Fruit fly (Drosophila melanogaster) whole organism, embryonic: ENCODE data around the gene VGlut.

Experiments used
- CG1024 ChIP-seq: fragments of 200-800 bp; sonication (Bioruptor generic); IDR thresholded peaks from 2 replicates; pipeline ENCODE4 v1.3.6; 2022; ENCODE audit warnings: missing biosample characterization, missing genetic modification characterization
- CG10431 ChIP-seq: fragments of 200-800 bp; sonication (Bioruptor generic); optimal IDR thresholded peaks from 3 replicates; lab custom pipeline; 2018; ENCODE audit warnings: missing biosample characterization, mild to moderate bottlenecking, missing genetic modification characterization
- CG10654 ChIP-seq: fragments of 200-800 bp; sonication (Bioruptor generic); optimal IDR thresholded peaks from 2 replicates; lab custom pipeline; 2016; ENCODE audit warnings: missing biosample characterization, missing genetic modification characterization
- CG10959 ChIP-seq: fragments of 200-800 bp; sonication (Bioruptor generic); IDR thresholded peaks from 2 replicates; pipeline ENCODE4 v1.3.6; 2022; ENCODE audit warnings: missing biosample characterization, missing genetic modification characterization
- CG12155 ChIP-seq: fragments of 200-800 bp; sonication (Bioruptor generic); optimal IDR thresholded peaks from 3 replicates; lab custom pipeline; 2016; ENCODE audit warnings: missing biosample characterization, missing genetic modification characterization
- CG1233 ChIP-seq: fragments of 200-800 bp; sonication (Bioruptor generic); optimal IDR thresholded peaks from 4 replicates; lab custom pipeline; 2018; ENCODE audit warnings: missing biosample characterization, mild to moderate bottlenecking, missing genetic modification characterization
- CG13123 ChIP-seq: fragments of 200-800 bp; sonication (Bioruptor generic); optimal IDR thresholded peaks from 2 replicates; lab custom pipeline; 2016; ENCODE audit warnings: missing biosample characterization, missing genetic modification characterization
- CG14710 ChIP-seq: fragments of 200-800 bp; sonication (Bioruptor generic); optimal IDR thresholded peaks from 3 replicates; lab custom pipeline; 2019; ENCODE audit warnings: missing biosample characterization, mild to moderate bottlenecking, missing genetic modification characterization, moderate library complexity
- CG15011 ChIP-seq: fragments of 200-800 bp; sonication (Bioruptor generic); optimal IDR thresholded peaks from 3 replicates; lab custom pipeline; 2018; ENCODE audit warnings: missing biosample characterization, mild to moderate bottlenecking, missing genetic modification characterization
- CG15479 ChIP-seq: fragments of 200-800 bp; sonication (Bioruptor generic); optimal IDR thresholded peaks from 3 replicates; lab custom pipeline; 2019; ENCODE audit warnings: missing biosample characterization, mild to moderate bottlenecking, missing genetic modification characterization, moderate library complexity
- CG16815 ChIP-seq: fragments of 200-800 bp; sonication (Bioruptor generic); optimal IDR thresholded peaks from 3 replicates; lab custom pipeline; 2017; ENCODE audit warnings: missing biosample characterization, mild to moderate bottlenecking, missing genetic modification characterization
- CG17328 ChIP-seq: fragments of 200-800 bp; sonication (Bioruptor generic); IDR thresholded peaks from 2 replicates; pipeline ENCODE4 v1.3.6; 2022; ENCODE audit warnings: missing biosample characterization, missing genetic modification characterization
- CG18599 ChIP-seq: fragments of 200-800 bp; sonication (Bioruptor generic); optimal IDR thresholded peaks from 3 replicates; lab custom pipeline; 2017; ENCODE audit warnings: missing biosample characterization, missing genetic modification characterization, mild to moderate bottlenecking, moderate library complexity, missing genetic modification reagents
- CG31224 ChIP-seq: fragments of 200-800 bp; sonication (Bioruptor generic); IDR thresholded peaks from 2 replicates; pipeline ENCODE4 v1.3.6; 2022; ENCODE audit warnings: missing biosample characterization, missing genetic modification characterization
- CG34224 ChIP-seq: fragments of 200-800 bp; sonication (Bioruptor generic); IDR thresholded peaks from 3 replicates; pipeline ENCODE4 v1.3.6; 2022; ENCODE audit warnings: missing biosample characterization, missing genetic modification characterization; ENCODE audit not compliant: partially characterized antibody
- CG5245 ChIP-seq: fragments of 200-800 bp; sonication (Bioruptor generic); optimal IDR thresholded peaks from 3 replicates; lab custom pipeline; 2016; ENCODE audit warnings: missing biosample characterization, missing genetic modification characterization
- CG6175 ChIP-seq: fragments of 200-800 bp; sonication (Bioruptor generic); IDR thresholded peaks from 3 replicates; pipeline ENCODE4 v1.3.6; 2022; ENCODE audit warnings: missing biosample characterization, missing genetic modification characterization
- CG6765 ChIP-seq: fragments of 200-800 bp; sonication (Bioruptor generic); optimal IDR thresholded peaks from 3 replicates; lab custom pipeline; 2017; ENCODE audit warnings: missing biosample characterization, mild to moderate bottlenecking, missing genetic modification characterization
- Camta ChIP-seq: fragments of 200-800 bp; sonication (Bioruptor generic); optimal IDR thresholded peaks from 2 replicates; lab custom pipeline; 2016; ENCODE audit warnings: missing biosample characterization, missing genetic modification characterization
- D ChIP-seq, 2 experiments: fragments of 200-800 bp in 1 of 2; fragments of >200 bp in 1 of 2; sonication (Bioruptor generic) in 1 of 2; optimal IDR thresholded peaks; 2 replicates in 1 of 2; 3 replicates in 1 of 2; lab custom pipeline; 2017; ENCODE audit warnings: mild to moderate bottlenecking in 1 of 2, missing biosample characterization in 1 of 2, missing genetic modification characterization in 1 of 2, missing genetic modification reagents in 1 of 2
- D19A ChIP-seq: fragments of 200-800 bp; optimal IDR thresholded peaks from 3 replicates; lab custom pipeline; 2019; ENCODE audit warnings: missing biosample characterization, mild to moderate bottlenecking, missing genetic modification characterization, moderate library complexity
- HHEX ChIP-seq: fragments of 200-800 bp; sonication (Bioruptor generic); optimal IDR thresholded peaks from 3 replicates; lab custom pipeline; 2017; ENCODE audit warnings: missing biosample characterization, mild to moderate bottlenecking, missing genetic modification characterization, missing genetic modification reagents
- HLH54F ChIP-seq: fragments of 200-800 bp; sonication (Bioruptor generic); optimal IDR thresholded peaks from 3 replicates; lab custom pipeline; 2016; ENCODE audit warnings: missing biosample characterization, missing genetic modification characterization
- HmgZ ChIP-seq: fragments of 200-800 bp; sonication (Bioruptor generic); optimal IDR thresholded peaks from 2 replicates; lab custom pipeline; 2018; ENCODE audit warnings: missing biosample characterization, mild to moderate bottlenecking, missing genetic modification characterization
- Max ChIP-seq: fragments of 200-800 bp; sonication (Bioruptor generic); optimal IDR thresholded peaks from 2 replicates; lab custom pipeline; 2016; ENCODE audit warnings: missing biosample characterization, mild to moderate bottlenecking, missing genetic modification characterization
- Meics ChIP-seq: fragments of 200-800 bp; sonication (Bioruptor generic); optimal IDR thresholded peaks from 2 replicates; lab custom pipeline; 2017; ENCODE audit warnings: missing biosample characterization, mild to moderate bottlenecking, missing genetic modification characterization
- Nf-YC ChIP-seq: fragments of 200-800 bp; optimal IDR thresholded peaks from 3 replicates; lab custom pipeline; 2019; ENCODE audit warnings: missing biosample characterization, mild to moderate bottlenecking, missing genetic modification characterization, moderate library complexity
- Pdp1 ChIP-seq, 2 experiments: fragments of 200-800 bp; sonication (Bioruptor generic); optimal IDR thresholded peaks; 3 replicates each; lab custom pipeline; 2016; ENCODE audit warnings: missing biosample characterization in 2 of 2, missing genetic modification characterization in 2 of 2, mild to moderate bottlenecking in 1 of 2, moderate library complexity in 1 of 2
- Sry-δ ChIP-seq: fragments of 200-800 bp; sonication (Bioruptor generic); optimal IDR thresholded peaks from 2 replicates; lab custom pipeline; 2016; ENCODE audit warnings: missing biosample characterization, missing genetic modification characterization
- Stat92E ChIP-seq, 3 experiments: fragments of >200 bp in 2 of 3; fragments of 200-800 bp in 1 of 3; sonication (Bioruptor generic) in 1 of 3; optimal IDR thresholded peaks; 2 replicates each; lab custom pipeline; 2017 to 2019; ENCODE audit warnings: missing biosample characterization in 3 of 3, missing genetic modification characterization in 3 of 3, mild to moderate bottlenecking in 1 of 3, moderate library complexity in 1 of 3
- Usf ChIP-seq: fragments of 200-800 bp; sonication (Bioruptor generic); optimal IDR thresholded peaks from 2 replicates; lab custom pipeline; 2017; ENCODE audit warnings: missing genotype, missing biosample characterization, missing genetic modification characterization
- ab ChIP-seq: fragments of 200-800 bp; sonication (Bioruptor generic); optimal IDR thresholded peaks from 2 replicates; lab custom pipeline; 2016; ENCODE audit warnings: missing biosample characterization, missing genetic modification characterization
- aop ChIP-seq: fragments of 200-800 bp; sonication (Bioruptor generic); IDR thresholded peaks from 2 replicates; pipeline ENCODE4 v1.3.6; 2022; ENCODE audit warnings: missing biosample characterization, missing genetic modification characterization
- az2 ChIP-seq: fragments of 200-800 bp; sonication (Bioruptor generic); optimal IDR thresholded peaks from 3 replicates; lab custom pipeline; 2016; ENCODE audit warnings: missing biosample characterization, missing genetic modification characterization
- btn ChIP-seq: fragments of 200-800 bp; sonication (Bioruptor generic); optimal IDR thresholded peaks from 2 replicates; lab custom pipeline; 2016; ENCODE audit warnings: missing biosample characterization, missing genetic modification characterization
- caup ChIP-seq: fragments of 200-800 bp; sonication (Bioruptor generic); optimal IDR thresholded peaks from 3 replicates; lab custom pipeline; 2017; ENCODE audit warnings: missing biosample characterization, mild to moderate bottlenecking, missing genetic modification characterization, moderate library complexity; ENCODE audit not compliant: severe bottlenecking
- chinmo ChIP-seq: fragments of 200-800 bp; sonication (Bioruptor generic); IDR thresholded peaks from 4 replicates; pipeline ENCODE4 v1.3.6; 2022; ENCODE audit warnings: missing biosample characterization, missing genetic modification characterization; ENCODE audit not compliant: partially characterized antibody
- gcm2 ChIP-seq: fragments of 200-800 bp; sonication (Bioruptor generic); optimal IDR thresholded peaks from 2 replicates; lab custom pipeline; 2016; ENCODE audit warnings: missing biosample characterization, missing genetic modification characterization
- grn ChIP-seq: fragments of 200-800 bp; sonication (Bioruptor generic); optimal IDR thresholded peaks from 3 replicates; lab custom pipeline; 2017; ENCODE audit warnings: missing biosample characterization, missing genetic modification characterization
- hth ChIP-seq: fragments of >200 bp; optimal IDR thresholded peaks from 2 replicates; lab custom pipeline; 2017; ENCODE audit warnings: inconsistent platforms
- knrl ChIP-seq: fragments of 200-800 bp; sonication (Bioruptor generic); IDR thresholded peaks from 3 replicates; pipeline ENCODE4 v1.3.6; 2022; ENCODE audit warnings: missing biosample characterization, missing genetic modification characterization; ENCODE audit not compliant: partially characterized antibody
- lab ChIP-seq: fragments of 200-800 bp; sonication (Bioruptor generic); optimal IDR thresholded peaks from 3 replicates; lab custom pipeline; 2017; ENCODE audit warnings: missing biosample characterization, missing genetic modification characterization, mild to moderate bottlenecking, moderate library complexity, missing genetic modification reagents
- nerfin-2 ChIP-seq: fragments of 200-800 bp; sonication (Bioruptor generic); IDR thresholded peaks from 2 replicates; pipeline ENCODE4 v1.3.6; 2022; ENCODE audit warnings: missing biosample characterization, missing genetic modification characterization; ENCODE audit not compliant: partially characterized antibody
- otp ChIP-seq: fragments of 200-800 bp; sonication (Bioruptor generic); IDR thresholded peaks from 3 replicates; pipeline ENCODE4, ENCODE4 v1.3.6; 2022; ENCODE audit warnings: missing biosample characterization, missing genetic modification characterization
- pum ChIP-seq: fragments of 200-800 bp; sonication (Bioruptor generic); optimal IDR thresholded peaks from 2 replicates; lab custom pipeline; 2016; ENCODE audit warnings: missing biosample characterization, missing genetic modification characterization
- sens ChIP-seq: fragments of 200-800 bp; sonication (Bioruptor generic); peaks from one replicate; lab custom pipeline; 2016; ENCODE audit warnings: missing biosample characterization, missing genetic modification characterization
- sug ChIP-seq: fragments of 200-800 bp; optimal IDR thresholded peaks from 2 replicates; lab custom pipeline; 2019; ENCODE audit warnings: missing biosample characterization, mild to moderate bottlenecking, missing genetic modification characterization, moderate library complexity
- ttk ChIP-seq: fragments of 200-800 bp; sonication (Bioruptor generic); IDR thresholded peaks from 2 replicates; pipeline ENCODE4 v2.1.2; 2022; ENCODE audit warnings: missing biosample characterization, missing genetic modification characterization
- wek ChIP-seq: fragments of 200-800 bp; sonication (Bioruptor generic); optimal IDR thresholded peaks from 3 replicates; lab custom pipeline; 2018; ENCODE audit warnings: missing biosample characterization, mild to moderate bottlenecking, missing genetic modification characterization, moderate library complexity

Gene VGlut

dm6 chr2L:2357228-2357656, 42.9 kb upstream of the VGlut start, which contains the start of gene CG9967 (continued):
- no peak for TF ChIP-seq CG5245
- no peak for TF ChIP-seq CG6175 (GFP tag; lab: Robert Waterston, UW)
- no peak for TF ChIP-seq CG6765
- TF ChIP-seq ab (GFP tag; lab: Kevin White, UChicago) = no peak
- TF ChIP-seq Nf-YC (tag; lab: Kevin White, UChicago) = peak; percentile 46
- no peak for TF ChIP-seq CG10431 (GFP tag; lab: Kevin White, UChicago)
- TF ChIP-seq ttk (GFP tag; lab: Robert Waterston, UW) = no peak
- no peak for TF ChIP-seq btn (GFP tag; lab: Kevin White, UChicago)
- no peak for TF ChIP-seq CG10654 (GFP tag; lab: Kevin White, UChicago)
- no peak for TF ChIP-seq Max (GFP tag; lab: Kevin White, UChicago)
- TF ChIP-seq CG34224 = peak; percentile 48; the same call in 1 of the 3 replicates
- TF ChIP-seq Sry-δ (GFP tag; lab: Kevin White, UChicago) = no peak
- TF ChIP-seq wek (GFP tag; lab: Kevin White, UChicago) = no peak
- TF ChIP-seq CG15479 (GFP tag; lab: Kevin White, UChicago) = no peak
- TF ChIP-seq CG18599 (GFP tag; lab: Kevin White, UChicago) = no peak
- peak; percentile 4 for TF ChIP-seq D19A (tag; lab: Kevin White, UChicago)
- peak; percentile 27; the same call in 1 of the 2 replicates for TF ChIP-seq nerfin-2
- TF ChIP-seq caup (GFP tag; lab: Kevin White, UChicago) = no peak
- TF ChIP-seq otp (GFP tag; lab: Robert Waterston, UW) = no peak
- TF ChIP-seq Usf (GFP tag; lab: Kevin White, UChicago) = no peak
- no peak for TF ChIP-seq gcm2
- TF ChIP-seq CG1024 (GFP tag; lab: Robert Waterston, UW) = no peak
- TF ChIP-seq CG12155 = peak; percentile 13
- TF ChIP-seq pum = no peak
- TF ChIP-seq aop (GFP tag; lab: Robert Waterston, UW) = no peak
- no peak for TF ChIP-seq CG10959 (GFP tag; lab: Robert Waterston, UW)
- TF ChIP-seq HLH54F (GFP tag; lab: Kevin White, UChicago) = no peak
- no peak for TF ChIP-seq CG1233 (GFP tag; lab: Kevin White, UChicago)
- no peak for TF ChIP-seq Stat92E (GFP tag; optimal IDR thresholded peaks at IDR 0.05; lab: Kevin White, UChicago)
- TF ChIP-seq HHEX (GFP tag; lab: Kevin White, UChicago) = no peak
- 0 out of 3 replicates have a peak, but pooled peaks have one; percentile 31 for TF ChIP-seq knrl (GFP tag; lab: Robert Waterston, UW)
- TF ChIP-seq CG16815 = no peak
- TF ChIP-seq hth (lab: Kevin White, UChicago) = no peak
- no peak for TF ChIP-seq az2
- TF ChIP-seq CG13123 (GFP tag; lab: Kevin White, UChicago) = no peak
- TF ChIP-seq HmgZ (tag; lab: Kevin White, UChicago) = peak; percentile 12

dm6 chr2L:2361893-2362807, 37.9 kb upstream of the VGlut start:
- TF ChIP-seq Meics (GFP tag; lab: Kevin White, UChicago) (no peak), grn (GFP tag; lab: Kevin White, UChicago) (peak; percentile 37), CG17328 (GFP tag; lab: Robert Waterston, UW) (peak; percentile 40; the same call in 1 of the 2 replicates), sens (GFP tag; lab: Kevin White, UChicago) (peak; percentile 53), CG15011 (no peak), CG31224 (GFP tag; lab: Robert Waterston, UW) (0 out of 2 replicates have a peak, but pooled peaks have one; percentile 13), Camta (GFP tag; lab: Kevin White, UChicago) (no peak), sug (tag; lab: Kevin White, UChicago) (peak; percentile 74), lab (GFP tag; lab: Kevin White, UChicago) (peak; percentile 11), Pdp1 (GFP tag; optimal IDR thresholded peaks at IDR 0.05; lab: Kevin White, UChicago) (peak in 1 of 2 experiments; percentile 27), CG14710 (tag; lab: Kevin White, UChicago) (peak; percentile 12), chinmo (GFP tag; lab: Robert Waterston, UW) (0 out of 4 replicates have a peak, but pooled peaks have one; percentile 21), CG15479 (GFP tag; lab: Kevin White, UChicago) (peak; percentile 81), D (optimal IDR thresholded peaks at IDR 0.05; lab: Kevin White, UChicago) (no peak), D (GFP tag; optimal IDR thresholded peaks at IDR 0.05; lab: Kevin White, UChicago) (peak; percentile 39)
